Fruit fly (Drosophila melanogaster) whole organism, wandering third instar larva: ENCODE measurements around the gene tgo.

ENCODE experiments used
- Abd-B ChIP-seq: fragments of >200 bp; optimal IDR thresholded peaks from 2 replicates; lab custom pipeline; 2017; ENCODE audit warnings: missing biosample characterization, missing genetic modification characterization
- Dfd ChIP-seq: fragments of >200 bp; optimal IDR thresholded peaks from 2 replicates; lab custom pipeline; 2017; ENCODE audit warnings: missing biosample characterization, missing genetic modification characterization
- Hnf4 ChIP-seq: fragments of 200-800 bp; sonication (Bioruptor generic); optimal IDR thresholded peaks from 2 replicates; lab custom pipeline; 2016; ENCODE audit warnings: missing biosample characterization, mild to moderate bottlenecking, missing genetic modification characterization
- Mio ChIP-seq: sonication (Bioruptor generic); optimal IDR thresholded peaks from 2 replicates; lab custom pipeline; 2016; ENCODE audit warnings: missing biosample characterization, missing genetic modification characterization
- OdsH ChIP-seq: fragments of 200-800 bp; sonication (Bioruptor generic); optimal IDR thresholded peaks from 2 replicates; lab custom pipeline; 2016; ENCODE audit warnings: missing biosample characterization, mild to moderate bottlenecking, missing genetic modification characterization
- Rel ChIP-seq, 2 experiments: fragments of 200-800 bp; sonication (Bioruptor generic) in 1 of 2; optimal IDR thresholded peaks; 2 replicates in 1 of 2; 3 replicates in 1 of 2; lab custom pipeline; 2016 to 2019; ENCODE audit warnings: mild to moderate bottlenecking in 2 of 2, missing biosample characterization in 2 of 2, missing genetic modification characterization in 2 of 2, moderate library complexity in 1 of 2
- fru ChIP-seq: fragments of 200-800 bp; sonication (Bioruptor generic); optimal IDR thresholded peaks from 3 replicates; lab custom pipeline; 2016; ENCODE audit warnings: missing biosample characterization, mild to moderate bottlenecking, missing genetic modification characterization
- psq ChIP-seq: fragments of 200-800 bp; sonication (Bioruptor generic); optimal IDR thresholded peaks from 3 replicates; lab custom pipeline; 2017; ENCODE audit warnings: missing biosample characterization, mild to moderate bottlenecking, missing genetic modification characterization, moderate library complexity
- rgr ChIP-seq: fragments of 200-800 bp; sonication (Bioruptor generic); optimal IDR thresholded peaks from 3 replicates; lab custom pipeline; 2016; ENCODE audit warnings: missing biosample characterization, mild to moderate bottlenecking, missing genetic modification characterization
- woc ChIP-seq: sonication (Bioruptor generic); optimal IDR thresholded peaks from 2 replicates; lab custom pipeline; 2016; ENCODE audit warnings: missing biosample characterization, mild to moderate bottlenecking, missing genetic modification characterization

DNA sequence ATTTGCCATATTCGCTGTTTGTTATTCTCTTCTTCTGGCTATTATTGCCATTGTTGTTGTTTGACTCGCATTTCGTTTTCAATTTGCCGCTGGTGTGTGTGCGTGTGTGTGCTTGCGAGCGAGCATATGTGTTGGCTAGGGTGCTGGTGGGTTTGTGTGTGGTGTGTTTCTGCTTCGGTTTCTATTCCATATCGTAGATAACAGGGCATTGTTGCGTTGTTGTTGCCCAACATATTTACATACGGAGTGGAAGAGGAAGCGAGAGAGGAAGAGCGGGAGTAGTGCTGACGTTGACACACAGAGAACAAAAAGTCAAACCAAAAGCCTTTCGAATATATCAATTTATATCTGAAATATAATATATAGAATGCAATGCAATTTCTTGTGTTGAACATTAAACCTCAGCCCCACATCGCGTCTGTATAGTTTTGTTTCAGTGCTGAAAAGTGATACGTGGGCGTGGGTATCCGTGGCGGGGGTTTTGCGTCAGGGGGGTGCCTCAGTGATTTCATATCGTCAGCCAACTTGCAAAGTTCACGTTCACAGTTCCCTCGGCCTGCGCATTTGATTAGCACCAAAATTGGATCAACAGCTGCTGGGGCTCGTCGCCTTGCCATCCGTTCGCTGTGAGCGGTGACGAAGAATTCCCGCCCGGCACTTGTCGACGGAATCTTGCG lies 34.8 kb upstream of the tgo start:
- TF ChIP-seq rgr (peak; percentile 5), Hnf4 (GFP tag; lab: Kevin White, UChicago) (no peak), Rel (GFP tag; optimal IDR thresholded peaks at IDR 0.05; lab: Kevin White, UChicago) (no peak), Rel (tag; optimal IDR thresholded peaks at IDR 0.05; lab: Kevin White, UChicago) (no peak), Abd-B (GFP tag; lab: Kevin White, UChicago) (no peak), OdsH (GFP tag; lab: Kevin White, UChicago) (peak; percentile 52), Mio (GFP tag; lab: Kevin White, UChicago) (no peak), woc (no peak), fru (GFP tag; lab: Kevin White, UChicago) (no peak), Dfd (GFP tag; lab: Kevin White, UChicago) (no peak), psq (GFP tag; lab: Kevin White, UChicago) (no peak)
